Worm (Caenorhabditis elegans) whole organism, midembryonic: ENCODE measurements around the gene D2096.9.

ENCODE experiments used
- flt-1 ChIP-seq: fragments of 200-800 bp; sonication (Bioruptor generic); IDR thresholded peaks from 2 replicates; pipeline ENCODE4 v1.3.6; 2022; ENCODE audit warnings: missing genetic modification characterization, missing compliant biosample characterization
- tab-1 ChIP-seq: fragments of 200-800 bp; sonication (Bioruptor generic); IDR thresholded peaks from 2 replicates; pipeline ENCODE4 v1.3.6; 2022; ENCODE audit warnings: missing genetic modification characterization, missing compliant biosample characterization

DNA sequence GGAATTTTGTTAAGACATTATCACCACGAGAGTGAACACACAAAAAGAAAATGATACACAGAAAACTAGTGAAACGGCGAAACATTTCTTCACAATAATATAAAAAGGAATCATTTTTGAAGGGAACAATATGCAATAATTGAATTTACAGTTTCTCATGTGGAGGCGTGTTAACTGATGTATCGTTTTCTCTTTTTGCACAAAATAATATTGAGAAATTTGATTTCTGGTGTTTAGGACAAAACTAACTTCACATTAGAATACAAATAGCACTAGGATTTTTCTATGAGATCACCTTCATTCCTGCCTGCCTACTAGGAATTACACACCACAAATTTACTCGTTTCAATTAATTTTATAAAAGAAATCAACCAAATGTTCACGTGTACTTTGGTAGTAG, 24.1 kb downstream of the D2096.9 start, which contains the start of gene D2096.13:
- TF ChIP-seq flt-1 (GFP tag; lab: Robert Waterston, UW) (no peak), tab-1 (GFP tag; lab: Robert Waterston, UW) (no peak)
